Fruit fly (Drosophila melanogaster) whole organism, embryonic: ENCODE data around the gene Sbf.

Experiments used
- Antp ChIP-seq: fragments of 200-800 bp; sonication (Bioruptor generic); optimal IDR thresholded peaks from 3 replicates; lab custom pipeline; 2016; ENCODE audit warnings: missing biosample characterization, missing genetic modification characterization
- Atf-2 ChIP-seq: fragments of 200-800 bp; sonication (Bioruptor generic); optimal IDR thresholded peaks from 2 replicates; lab custom pipeline; 2016; ENCODE audit warnings: missing biosample characterization, missing genetic modification characterization
- B-H1 ChIP-seq: fragments of 200-800 bp; sonication (Bioruptor generic); IDR thresholded peaks from 3 replicates; pipeline ENCODE4 v1.3.6; 2022; ENCODE audit warnings: missing biosample characterization, missing genetic modification characterization
- CG10565 ChIP-seq: fragments of 200-800 bp; sonication (Bioruptor generic); optimal IDR thresholded peaks from 3 replicates; lab custom pipeline; 2016; ENCODE audit warnings: missing biosample characterization, mild to moderate bottlenecking, missing genetic modification characterization
- CG12391 ChIP-seq: fragments of 200-800 bp; sonication (Bioruptor generic); optimal IDR thresholded peaks from 3 replicates; lab custom pipeline; 2018; ENCODE audit warnings: missing biosample characterization, mild to moderate bottlenecking, missing genetic modification characterization, moderate library complexity
- CG16815 ChIP-seq: fragments of 200-800 bp; sonication (Bioruptor generic); optimal IDR thresholded peaks from 3 replicates; lab custom pipeline; 2017; ENCODE audit warnings: missing biosample characterization, mild to moderate bottlenecking, missing genetic modification characterization
- CG18262 ChIP-seq: fragments of 200-800 bp; optimal IDR thresholded peaks from 3 replicates; lab custom pipeline; 2019; ENCODE audit warnings: missing biosample characterization, mild to moderate bottlenecking, missing genetic modification characterization, moderate library complexity
- CG18619 ChIP-seq: fragments of 200-800 bp; sonication (Bioruptor generic); optimal IDR thresholded peaks from 3 replicates; lab custom pipeline; 2017; ENCODE audit warnings: missing biosample characterization, mild to moderate bottlenecking, missing genetic modification characterization
- CG18764 ChIP-seq: fragments of 200-800 bp; sonication (Bioruptor generic); optimal IDR thresholded peaks from 3 replicates; lab custom pipeline; 2016; ENCODE audit warnings: missing biosample characterization, missing genetic modification characterization
- CG2120 ChIP-seq: fragments of 200-800 bp; sonication (Bioruptor generic); optimal IDR thresholded peaks from 3 replicates; lab custom pipeline; 2016; ENCODE audit warnings: missing biosample characterization, missing genetic modification characterization
- CG2712 ChIP-seq: fragments of 200-800 bp; optimal IDR thresholded peaks from 3 replicates; lab custom pipeline; 2019; ENCODE audit warnings: missing biosample characterization, mild to moderate bottlenecking, missing genetic modification characterization, moderate library complexity
- CG3163 ChIP-seq: fragments of 200-800 bp; sonication (Bioruptor generic); optimal IDR thresholded peaks from 3 replicates; lab custom pipeline; 2016; ENCODE audit warnings: missing biosample characterization, missing genetic modification characterization
- CG3995 ChIP-seq: fragments of 200-800 bp; sonication (Bioruptor generic); optimal IDR thresholded peaks from 3 replicates; lab custom pipeline; 2016; ENCODE audit warnings: missing biosample characterization, missing genetic modification characterization
- CG42726 ChIP-seq: fragments of 200-800 bp; sonication (Bioruptor generic); IDR thresholded peaks from 2 replicates; pipeline ENCODE4 v1.3.6; 2022; ENCODE audit warnings: missing biosample characterization, missing genetic modification characterization; ENCODE audit not compliant: partially characterized antibody
- CG6813 ChIP-seq: fragments of 200-800 bp; sonication (Bioruptor generic); optimal IDR thresholded peaks from 2 replicates; lab custom pipeline; 2017; ENCODE audit warnings: missing biosample characterization, missing genetic modification characterization, mild to moderate bottlenecking, moderate library complexity, missing genetic modification reagents
- CG7556 ChIP-seq: fragments of 200-800 bp; sonication (Bioruptor generic); optimal IDR thresholded peaks from 2 replicates; lab custom pipeline; 2017; ENCODE audit warnings: missing biosample characterization, mild to moderate bottlenecking, missing genetic modification characterization
- CG7839 ChIP-seq: fragments of 200-800 bp; sonication (Bioruptor generic); optimal IDR thresholded peaks from 3 replicates; lab custom pipeline; 2018; ENCODE audit warnings: missing biosample characterization, mild to moderate bottlenecking, missing genetic modification characterization, moderate library complexity
- CG8478 ChIP-seq: fragments of >200 bp; optimal IDR thresholded peaks from 2 replicates; lab custom pipeline; 2018
- CG9609 ChIP-seq: fragments of 200-800 bp; sonication (Bioruptor generic); optimal IDR thresholded peaks from 3 replicates; lab custom pipeline; 2016; ENCODE audit warnings: missing biosample characterization, missing genetic modification characterization
- CG9932 ChIP-seq: fragments of 200-800 bp; sonication (Bioruptor generic); IDR thresholded peaks from 2 replicates; pipeline ENCODE4 v1.3.6; 2022; ENCODE audit warnings: missing biosample characterization, missing genetic modification characterization
- CoRest ChIP-seq: fragments of 200-800 bp; sonication (Bioruptor generic); optimal IDR thresholded peaks from 3 replicates; lab custom pipeline; 2018; ENCODE audit warnings: missing biosample characterization, mild to moderate bottlenecking, missing genetic modification characterization, moderate library complexity
- Hmx ChIP-seq: fragments of 200-800 bp; sonication (Bioruptor generic); optimal IDR thresholded peaks from 2 replicates; lab custom pipeline; 2016; ENCODE audit warnings: missing biosample characterization, missing genetic modification characterization
- Jarid2 ChIP-seq: fragments of 200-800 bp; sonication (Bioruptor generic); optimal IDR thresholded peaks from 3 replicates; lab custom pipeline; 2017; ENCODE audit warnings: mild to moderate bottlenecking, missing biosample characterization, missing genetic modification reagents, missing genetic modification characterization
- Kr ChIP-seq: fragments of 200-800 bp; sonication (Bioruptor generic); optimal IDR thresholded peaks from 2 replicates; lab custom pipeline; 2017; ENCODE audit warnings: missing biosample characterization, mild to moderate bottlenecking, missing genetic modification characterization
- Mad ChIP-seq: fragments of 200-800 bp; sonication (Bioruptor generic); optimal IDR thresholded peaks from 2 replicates; lab custom pipeline; 2016; ENCODE audit warnings: missing biosample characterization, missing genetic modification characterization
- Meics ChIP-seq: fragments of 200-800 bp; sonication (Bioruptor generic); optimal IDR thresholded peaks from 2 replicates; lab custom pipeline; 2017; ENCODE audit warnings: missing biosample characterization, mild to moderate bottlenecking, missing genetic modification characterization
- NFAT ChIP-seq: fragments of 200-800 bp; sonication (Bioruptor generic); IDR thresholded peaks from 2 replicates; pipeline ENCODE4 v1.3.6; 2022; ENCODE audit warnings: missing biosample characterization, missing genetic modification characterization
- Neu2 ChIP-seq: fragments of 200-800 bp; sonication (Bioruptor generic); optimal IDR thresholded peaks from 3 replicates; lab custom pipeline; 2016; ENCODE audit warnings: missing biosample characterization, missing genetic modification characterization, borderline replicate concordance
- Nf-YC ChIP-seq: fragments of 200-800 bp; optimal IDR thresholded peaks from 3 replicates; lab custom pipeline; 2019; ENCODE audit warnings: missing biosample characterization, mild to moderate bottlenecking, missing genetic modification characterization, moderate library complexity
- NfI ChIP-seq: fragments of 200-800 bp; sonication (Bioruptor generic); optimal IDR thresholded peaks from 3 replicates; lab custom pipeline; 2018; ENCODE audit warnings: missing biosample characterization, mild to moderate bottlenecking, missing genetic modification characterization, moderate library complexity
- Xrp1 ChIP-seq: fragments of 200-800 bp; sonication (Bioruptor generic); IDR thresholded peaks from 2 replicates; pipeline ENCODE4 v1.3.6; 2022; ENCODE audit warnings: missing biosample characterization, missing genetic modification characterization
- YL-1 ChIP-seq: fragments of 200-800 bp; sonication (Bioruptor generic); optimal IDR thresholded peaks from 3 replicates; lab custom pipeline; 2017; ENCODE audit warnings: missing biosample characterization, mild to moderate bottlenecking, missing genetic modification characterization
- ara ChIP-seq: fragments of 200-800 bp; sonication (Bioruptor generic); IDR thresholded peaks from 2 replicates; pipeline ENCODE4 v1.3.6; 2022; ENCODE audit warnings: missing biosample characterization, missing genetic modification characterization
- ash1 ChIP-seq: fragments of 200-800 bp; sonication (Bioruptor generic); optimal IDR thresholded peaks from 2 replicates; lab custom pipeline; 2018; ENCODE audit warnings: missing biosample characterization, mild to moderate bottlenecking, missing genetic modification characterization
- cg ChIP-seq: fragments of 200-800 bp; sonication (Bioruptor generic); optimal IDR thresholded peaks from 3 replicates; lab custom pipeline; 2019; ENCODE audit warnings: missing biosample characterization, mild to moderate bottlenecking, missing genetic modification characterization, moderate library complexity
- crc ChIP-seq: fragments of 200-800 bp; sonication (Bioruptor generic); optimal IDR thresholded peaks from 2 replicates; lab custom pipeline; 2016; ENCODE audit warnings: missing biosample characterization, missing genetic modification characterization
- crp ChIP-seq, 2 experiments: fragments of 200-800 bp; sonication (Bioruptor generic); optimal IDR thresholded peaks; 2 replicates in 1 of 2; 3 replicates in 1 of 2; lab custom pipeline; 2017; ENCODE audit warnings: missing biosample characterization in 2 of 2, missing genetic modification characterization in 2 of 2, mild to moderate bottlenecking in 1 of 2, moderate library complexity in 1 of 2
- dm ChIP-seq: fragments of 200-800 bp; sonication (Bioruptor generic); optimal IDR thresholded peaks from 3 replicates; lab custom pipeline; 2016; ENCODE audit warnings: missing biosample characterization, missing genetic modification characterization
- dpn ChIP-seq, 2 experiments: fragments of 200-800 bp; sonication (Bioruptor generic); optimal IDR thresholded peaks; 3 replicates each; lab custom pipeline; 2016; ENCODE audit warnings: missing biosample characterization in 2 of 2, missing genetic modification characterization in 2 of 2
- exex ChIP-seq: fragments of 200-800 bp; sonication (Bioruptor generic); optimal IDR thresholded peaks from 4 replicates; lab custom pipeline; 2018; ENCODE audit warnings: missing biosample characterization, mild to moderate bottlenecking, missing genetic modification characterization, moderate library complexity
- grau ChIP-seq: fragments of 200-800 bp; optimal IDR thresholded peaks from 3 replicates; lab custom pipeline; 2019; ENCODE audit warnings: missing biosample characterization, mild to moderate bottlenecking, missing genetic modification characterization, moderate library complexity
- kni ChIP-seq: fragments of 200-800 bp; sonication (Bioruptor generic); optimal IDR thresholded peaks from 3 replicates; lab custom pipeline; 2017; ENCODE audit warnings: mild to moderate bottlenecking, missing biosample characterization, missing genetic modification reagents, missing genetic modification characterization
- nau ChIP-seq: fragments of 200-800 bp; sonication (Bioruptor generic); optimal IDR thresholded peaks from 3 replicates; lab custom pipeline; 2017; ENCODE audit warnings: missing biosample characterization, mild to moderate bottlenecking, missing genetic modification characterization, missing genetic modification reagents
- nom ChIP-seq: fragments of 200-800 bp; sonication (Bioruptor generic); optimal IDR thresholded peaks from 2 replicates; lab custom pipeline; 2017; ENCODE audit warnings: missing biosample characterization, missing genetic modification characterization, mild to moderate bottlenecking, moderate library complexity, missing genetic modification reagents
- sqz ChIP-seq: fragments of 200-800 bp; sonication (Bioruptor generic); optimal IDR thresholded peaks from 3 replicates; lab custom pipeline; 2018; ENCODE audit warnings: missing biosample characterization, mild to moderate bottlenecking, missing genetic modification characterization
- stwl ChIP-seq: fragments of 200-800 bp; sonication (Bioruptor generic); optimal IDR thresholded peaks from 3 replicates; lab custom pipeline; 2018; ENCODE audit warnings: missing biosample characterization, mild to moderate bottlenecking, missing genetic modification characterization, moderate library complexity
- unc-4 ChIP-seq: fragments of 200-800 bp; sonication (Bioruptor generic); IDR thresholded peaks from 2 replicates; pipeline ENCODE4 v1.3.6; 2022; ENCODE audit warnings: missing biosample characterization, missing genetic modification characterization; ENCODE audit not compliant: partially characterized antibody
- vnd ChIP-seq: fragments of 200-800 bp; sonication (Bioruptor generic); IDR thresholded peaks from 3 replicates; pipeline ENCODE4 v1.3.6; 2022; ENCODE audit warnings: missing biosample characterization, missing genetic modification characterization; ENCODE audit not compliant: partially characterized antibody
- zfh2 ChIP-seq: fragments of 200-800 bp; sonication (Bioruptor generic); optimal IDR thresholded peaks from 2 replicates; lab custom pipeline; 2016; ENCODE audit warnings: missing biosample characterization, missing genetic modification characterization

Gene Sbf

dm6 chr3R:11758507-11759184, 38.1 kb downstream of the Sbf start (continued):
- TF ChIP-seq nau (peak; percentile 1), ara (GFP tag; lab: Robert Waterston, UW) (no peak), crc (GFP tag; lab: Kevin White, UChicago) (no peak), vnd (no peak), CG18619 (peak; percentile 35), ash1 (peak; percentile 0), CG18262 (peak; percentile 19), Meics (GFP tag; lab: Kevin White, UChicago) (peak; percentile 44), cg (GFP tag; lab: Kevin White, UChicago) (peak; percentile 94), Atf-2 (GFP tag; lab: Kevin White, UChicago) (no peak), CG8478 (lab: Kevin White, UChicago) (no peak), CG9609 (GFP tag; lab: Kevin White, UChicago) (no peak), grau (peak; percentile 32), stwl (tag; lab: Kevin White, UChicago) (no peak), CG7839 (peak; percentile 38), CoRest (tag; lab: Kevin White, UChicago) (peak; percentile 43), B-H1 (GFP tag; lab: Robert Waterston, UW) (no peak), NfI (GFP tag; lab: Kevin White, UChicago) (no peak), CG42726 (GFP tag; lab: Robert Waterston, UW) (no peak), Antp (GFP tag; lab: Kevin White, UChicago) (no peak), exex (peak; percentile 44), Nf-YC (tag; lab: Kevin White, UChicago) (peak; percentile 36), YL-1 (GFP tag; lab: Kevin White, UChicago) (peak; percentile 37), CG6813 (GFP tag; lab: Kevin White, UChicago) (peak; percentile 31), CG9932 (GFP tag; lab: Robert Waterston, UW) (no peak), Neu2 (GFP tag; lab: Kevin White, UChicago) (no peak), kni (GFP tag; lab: Kevin White, UChicago) (no peak), Kr (GFP tag; lab: Kevin White, UChicago) (peak; percentile 18), zfh2 (no peak), CG7556 (GFP tag; lab: Kevin White, UChicago) (peak; percentile 62), NFAT (GFP tag; lab: Robert Waterston, UW) (no peak), CG12391 (peak; percentile 13), Jarid2 (GFP tag; lab: Kevin White, UChicago) (no peak), nom (GFP tag; lab: Kevin White, UChicago) (peak; percentile 82), CG16815 (peak; percentile 44), CG2712 (tag; lab: Kevin White, UChicago) (peak; percentile 22), CG18764 (GFP tag; lab: Kevin White, UChicago) (no peak), Xrp1 (no peak), dm (GFP tag; lab: Kevin White, UChicago) (no peak), crp (GFP tag; optimal IDR thresholded peaks at IDR 0.05; lab: Kevin White, UChicago) (no peak), unc-4 (GFP tag; lab: Robert Waterston, UW) (no peak), sqz (peak; percentile 20), Hmx (no peak), dpn (GFP tag; optimal IDR thresholded peaks at IDR 0.05; lab: Kevin White, UChicago) (peak in 1 of 2 experiments; percentile 5), Mad (GFP tag; lab: Kevin White, UChicago) (no peak), CG3995 (GFP tag; lab: Kevin White, UChicago) (peak; percentile 66), CG3163 (GFP tag; lab: Kevin White, UChicago) (peak; percentile 48), CG10565 (GFP tag; lab: Kevin White, UChicago) (no peak), CG2120 (GFP tag; lab: Kevin White, UChicago) (peak; percentile 55)
